Fruit fly (Drosophila melanogaster): Measurements from ENCODE around the gene CG3448.

DNA sequence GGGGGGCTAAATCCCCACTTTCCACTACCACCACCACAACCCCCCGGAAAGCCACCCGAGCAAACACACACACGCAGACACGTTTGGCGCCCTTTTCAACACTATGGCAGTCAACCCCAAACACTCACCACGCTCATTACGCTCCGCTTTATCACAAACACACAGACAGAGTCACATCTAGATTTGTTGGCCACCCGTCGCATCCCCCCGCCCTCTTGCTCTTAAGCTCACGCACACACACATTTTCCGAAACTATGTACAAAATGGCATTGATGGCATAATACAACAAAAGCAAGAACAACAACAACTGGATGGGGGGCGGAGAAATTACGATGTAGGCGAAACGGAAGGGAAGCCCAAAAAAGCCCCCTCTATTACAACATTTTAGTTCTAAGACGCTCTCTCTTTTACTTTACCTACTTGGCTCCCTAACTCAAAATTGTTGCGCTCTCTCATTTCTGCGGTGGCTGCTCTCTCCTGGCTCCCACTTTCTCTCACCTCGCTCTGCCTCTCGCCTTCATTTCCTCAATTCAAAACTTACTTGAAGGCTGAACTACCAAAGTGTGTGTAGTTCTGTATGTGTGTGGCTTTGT is 14.4 kb upstream of the CG3448 start:
- TF ChIP-seq psq (optimal IDR thresholded peaks at IDR 0.05) (no peak), CG8478 (optimal IDR thresholded peaks at IDR 0.05) (no peak), EcR (GFP tag; optimal IDR thresholded peaks at IDR 0.05) (no peak), usp (GFP tag; optimal IDR thresholded peaks at IDR 0.05) (no peak), Dll (optimal IDR thresholded peaks at IDR 0.05) (no peak), pan (optimal IDR thresholded peaks at IDR 0.05) (no peak)
